Fruit fly (Drosophila melanogaster) whole organism: ENCODE results near the gene Peritrophin-15b.

Source experiments
- CG8478 ChIP-seq: fragments of >200 bp; optimal IDR thresholded peaks from 2 replicates; lab custom pipeline; 2018; ENCODE audit warnings: inconsistent platforms
- EcR ChIP-seq, 2 experiments: fragments of >200 bp; optimal IDR thresholded peaks; 2 replicates each; lab custom pipeline; 2017; ENCODE audit warnings: missing biosample characterization in 2 of 2, missing genetic modification characterization in 2 of 2, missing genetic modification reagents in 2 of 2
- pan ChIP-seq: fragments of >200 bp; optimal IDR thresholded peaks from 2 replicates; lab custom pipeline; 2017
- psq ChIP-seq: fragments of >200 bp; optimal IDR thresholded peaks from 2 replicates; lab custom pipeline; 2017
- usp ChIP-seq: fragments of >200 bp; optimal IDR thresholded peaks from 2 replicates; lab custom pipeline; 2017; ENCODE audit warnings: missing biosample characterization, missing genetic modification characterization, mixed read lengths

- TF ChIP-seq EcR (GFP tag; optimal IDR thresholded peaks at IDR 0.05; lab: Kevin White, UChicago): no peak
- no peak for TF ChIP-seq psq (lab: Kevin White, UChicago)
- no peak for TF ChIP-seq usp
- TF ChIP-seq CG8478 (lab: Kevin White, UChicago): no peak
- TF ChIP-seq pan: no peak
Observed at dm6 chr2L:8362273-8362954, 32.3 kb downstream of the Peritrophin-15b start, which contains the start of gene CG7627.
